Worm (Caenorhabditis elegans) whole organism, young adult: ENCODE measurements around the gene cmtr-1.

ENCODE experiments used
- D2030.7 ChIP-seq: fragments of 200-800 bp; sonication (Bioruptor generic); IDR thresholded peaks from 2 replicates; pipeline ENCODE4 v1.3.6; 2022; ENCODE audit warnings: missing genetic modification reagents, missing genetic modification characterization, missing compliant biosample characterization
- F49E8.2 ChIP-seq: sonication (generic microtip); optimal IDR thresholded peaks from 3 replicates; lab custom pipeline; 2017; ENCODE audit warnings: missing genetic modification characterization, mild to moderate bottlenecking, missing compliant biosample characterization, antibody characterized with exemption, moderate library complexity; ENCODE audit not compliant: insufficient read depth
- attf-5 ChIP-seq: fragments of 200-800 bp; sonication (Bioruptor generic); optimal IDR thresholded peaks from 2 replicates; lab custom pipeline; 2018; ENCODE audit warnings: mild to moderate bottlenecking, missing genetic modification characterization, missing compliant biosample characterization
- lin-54 ChIP-seq: fragments of 200-800 bp; sonication (Bioruptor generic); optimal IDR thresholded peaks from 2 replicates; lab custom pipeline; 2018; ENCODE audit warnings: mild to moderate bottlenecking, missing genetic modification characterization, missing compliant biosample characterization
- mel-28 ChIP-seq: sonication (generic microtip); optimal IDR thresholded peaks from 2 replicates; lab custom pipeline; 2016; ENCODE audit warnings: borderline replicate concordance, mild to moderate bottlenecking, missing genetic modification characterization, missing compliant biosample characterization
- ztf-18 ChIP-seq: sonication (generic microtip); optimal IDR thresholded peaks from 2 replicates; lab custom pipeline; 2016; ENCODE audit warnings: missing genotype, mild to moderate bottlenecking, missing genetic modification characterization, missing compliant biosample characterization

ce11 chrII:15014380-15014779, 11.5 kb upstream of the cmtr-1 start, which contains the start of gene Y53F4B.51:
- TF ChIP-seq lin-54 (GFP tag; lab: Kevin White, UChicago), result no peak
- TF ChIP-seq D2030.7, result no peak
- TF ChIP-seq attf-5 (GFP tag; lab: Kevin White, UChicago), result no peak
- no peak for TF ChIP-seq F49E8.2 (tag; lab: Kevin White, UChicago)
- no peak for TF ChIP-seq ztf-18 (tag; lab: Kevin White, UChicago)
- no peak for TF ChIP-seq mel-28 (tag; lab: Kevin White, UChicago)
